Worm (Caenorhabditis elegans): Measurements from ENCODE around the gene R160.6.

R160.6 gene

DNA sequence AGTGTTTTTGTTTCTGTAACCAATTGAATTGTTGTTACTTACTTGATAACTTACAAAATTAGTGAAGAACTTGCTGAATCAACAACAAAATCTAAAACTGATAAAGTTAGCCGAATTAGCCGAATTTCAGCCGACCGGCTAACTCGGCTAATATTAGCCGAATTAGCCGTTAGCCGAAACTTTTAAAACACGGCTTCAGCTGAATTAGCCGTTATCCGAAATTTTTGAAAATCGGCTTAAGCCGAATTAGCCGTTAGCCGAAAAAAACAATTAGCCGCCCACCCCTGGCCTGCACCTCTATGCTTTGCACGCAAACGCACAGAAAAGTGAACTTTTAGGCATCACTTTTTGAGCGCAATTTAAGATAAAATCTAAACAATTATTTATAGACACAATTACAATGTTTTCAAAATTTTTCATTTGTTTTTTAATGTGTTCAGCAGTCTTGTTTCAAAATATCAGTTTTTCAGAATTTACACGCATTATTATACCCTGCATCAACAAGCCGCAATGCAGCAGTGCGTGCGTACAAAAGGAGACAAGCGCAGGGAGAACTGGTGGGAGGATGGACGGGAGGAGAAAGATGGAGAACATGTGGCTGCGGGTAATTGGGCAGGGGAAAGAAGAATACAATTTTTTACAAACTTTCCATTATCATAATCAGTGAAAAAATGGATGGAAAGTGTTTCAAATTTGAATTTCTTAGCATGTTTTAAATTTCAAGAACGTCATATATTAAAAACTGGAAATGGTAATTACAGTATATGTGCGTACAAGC lies 22.2 kb upstream of the R160.6 start:
- TF ChIP-seq nhr-6 (tag; optimal IDR thresholded peaks at IDR 0.05), result peak; percentile 49
- no peak for TF ChIP-seq blmp-1 (tag; optimal IDR thresholded peaks at IDR 0.05; ENCODE audit: insufficient read depth)
- TF ChIP-seq egl-27 (tag; optimal IDR thresholded peaks at IDR 0.05), result peak; percentile 63
- peak; percentile 78 for TF ChIP-seq nhr-25 (tag; optimal IDR thresholded peaks at IDR 0.05)
- no peak for TF ChIP-seq dmd-4 (tag; optimal IDR thresholded peaks at IDR 0.05)
- TF ChIP-seq ceh-16 (tag; optimal IDR thresholded peaks at IDR 0.05), result no peak
- peak; percentile 70 for TF ChIP-seq mab-5 (tag; optimal IDR thresholded peaks at IDR 0.05)
- no peak for TF ChIP-seq elt-3 (tag; optimal IDR thresholded peaks at IDR 0.05)
- no peak for TF ChIP-seq aly-2 (tag; optimal IDR thresholded peaks at IDR 0.05)
- TF ChIP-seq nhr-11 (tag; optimal IDR thresholded peaks at IDR 0.05), result no peak
- TF ChIP-seq gmeb-1 (tag; optimal IDR thresholded peaks at IDR 0.05), result peak; percentile 82
- TF ChIP-seq fos-1 (tag; optimal IDR thresholded peaks at IDR 0.05), result peak; percentile 64
- TF ChIP-seq skn-1 (tag; optimal IDR thresholded peaks at IDR 0.05), result no peak
- TF ChIP-seq nhr-21 (tag; optimal IDR thresholded peaks at IDR 0.05), result peak; percentile 85
- TF ChIP-seq nhr-237 (tag; optimal IDR thresholded peaks at IDR 0.05), result no peak
- no peak for TF ChIP-seq nhr-10 (tag; optimal IDR thresholded peaks at IDR 0.05)
- TF ChIP-seq elt-1 (tag; optimal IDR thresholded peaks at IDR 0.05), result no peak
- TF ChIP-seq lin-11 (tag; optimal IDR thresholded peaks at IDR 0.05), result no peak
- peak; percentile 22 for TF ChIP-seq sem-4 (tag; optimal IDR thresholded peaks at IDR 0.05)
- peak; percentile 82 for TF ChIP-seq sma-3 (GFP tag; optimal IDR thresholded peaks at IDR 0.05)
- TF ChIP-seq nhr-77 (tag; optimal IDR thresholded peaks at IDR 0.05), result no peak
- peak; percentile 35 for TF ChIP-seq mbf-1 (tag; optimal IDR thresholded peaks at IDR 0.05)
- TF ChIP-seq F13H6.1 (tag; optimal IDR thresholded peaks at IDR 0.05), result peak; percentile 79
- no peak for TF ChIP-seq Y55F3AM.14 (GFP tag; optimal IDR thresholded peaks at IDR 0.05)
- TF ChIP-seq C34F6.9 (tag; optimal IDR thresholded peaks at IDR 0.05), result peak; percentile 46
- no peak for TF ChIP-seq ZK546.5 (tag; optimal IDR thresholded peaks at IDR 0.05)
- TF ChIP-seq ztf-4 (tag; optimal IDR thresholded peaks at IDR 0.05), result no peak
- TF ChIP-seq lsy-2 (tag; optimal IDR thresholded peaks at IDR 0.05), result peak; percentile 59 to 77
- TF ChIP-seq ztf-11 (tag; optimal IDR thresholded peaks at IDR 0.05), result no peak
- TF ChIP-seq sma-9 (GFP tag; optimal IDR thresholded peaks at IDR 0.05), result peak; percentile 47
- no peak for TF ChIP-seq sma-9 (tag; optimal IDR thresholded peaks at IDR 0.05)
- TF ChIP-seq mdl-1 (tag; optimal IDR thresholded peaks at IDR 0.05), result no peak
- no peak for TF ChIP-seq alr-1 (tag; optimal IDR thresholded peaks at IDR 0.05)
- TF ChIP-seq ama-1 (optimal IDR thresholded peaks at IDR 0.05), result no peak
- peak; percentile 60 for TF ChIP-seq lin-13 (GFP tag; optimal IDR thresholded peaks at IDR 0.05)
- TF ChIP-seq unc-55 (GFP tag; optimal IDR thresholded peaks at IDR 0.05), result peak; percentile 77
- no peak for TF ChIP-seq nhr-23 (tag; optimal IDR thresholded peaks at IDR 0.05)
- TF ChIP-seq nhr-12 (tag; optimal IDR thresholded peaks at IDR 0.05), result no peak
- TF ChIP-seq peb-1 (tag; optimal IDR thresholded peaks at IDR 0.05), result no peak
- peak; percentile 63 for TF ChIP-seq ceh-82 (tag; optimal IDR thresholded peaks at IDR 0.05)
- peak; percentile 41 for TF ChIP-seq snpc-4 (tag; optimal IDR thresholded peaks at IDR 0.05)
- peak; percentile 82 for TF ChIP-seq nhr-129 (tag; optimal IDR thresholded peaks at IDR 0.05)
- peak; percentile 89 for TF ChIP-seq crh-2 (tag; optimal IDR thresholded peaks at IDR 0.05)
- no peak for TF ChIP-seq zag-1 (tag; optimal IDR thresholded peaks at IDR 0.05)

- TF ChIP-seq unc-39 (tag; optimal IDR thresholded peaks at IDR 0.05) (no peak), Y55F3AM.14 (GFP tag; optimal IDR thresholded peaks at IDR 0.05) (peak; percentile 10), skn-1 (tag; optimal IDR thresholded peaks at IDR 0.05) (no peak)
These were observed 18.7 kb upstream of the R160.6 start for ce11 chrX:4391680-4392079.

All from whole organism, L2 larva.